Fruit fly (Drosophila melanogaster): Measurements from ENCODE around the gene Ccz1.

The Ccz1 gene

dm6 chr3L:3898978-3899377, at the start of gene Ccz1:
TSS of gene Ccz1 (minus strand) at chr3L:3899156.
- TF ChIP-seq h (GFP tag; optimal IDR thresholded peaks at IDR 0.05) (peak; percentile 73), Dif (GFP tag; optimal IDR thresholded peaks at IDR 0.05; ENCODE audit: partially characterized antibody) (no peak), woc (GFP tag; optimal IDR thresholded peaks at IDR 0.05) (peak; percentile 28), Hr78 (GFP tag; optimal IDR thresholded peaks at IDR 0.05) (no peak), sv (GFP tag; optimal IDR thresholded peaks at IDR 0.05) (peak; percentile 62), Rel (GFP tag; optimal IDR thresholded peaks at IDR 0.05) (no peak), Rel (tag; optimal IDR thresholded peaks at IDR 0.05) (peak; percentile 32), pan (optimal IDR thresholded peaks at IDR 0.05) (no peak), N (GFP tag; optimal IDR thresholded peaks at IDR 0.05) (no peak), br (GFP tag; optimal IDR thresholded peaks at IDR 0.05) (peak; percentile 54), Hnf4 (GFP tag; optimal IDR thresholded peaks at IDR 0.05) (peak; percentile 90), GATAd (GFP tag; optimal IDR thresholded peaks at IDR 0.05) (peak; percentile 71), fru (GFP tag; optimal IDR thresholded peaks at IDR 0.05) (peak; percentile 48), jim (GFP tag; optimal IDR thresholded peaks at IDR 0.05) (peak; percentile 85), lola (GFP tag; optimal IDR thresholded peaks at IDR 0.05) (no peak), ey (GFP tag; optimal IDR thresholded peaks at IDR 0.05) (peak; percentile 64), dsf (GFP tag; optimal IDR thresholded peaks at IDR 0.05; ENCODE audit: borderline replicate concordance) (peak; percentile 70), rgr (GFP tag; optimal IDR thresholded peaks at IDR 0.05) (peak; percentile 85), tai (GFP tag; optimal IDR thresholded peaks at IDR 0.05) (no peak), Abd-B (GFP tag; optimal IDR thresholded peaks at IDR 0.05) (no peak), foxo (GFP tag; optimal IDR thresholded peaks at IDR 0.05) (peak; percentile 21 to 67), OdsH (GFP tag; optimal IDR thresholded peaks at IDR 0.05) (peak; percentile 66), dl (GFP tag; optimal IDR thresholded peaks at IDR 0.05; ENCODE audit: insufficient read depth in 1 of 2, partially characterized antibody in 2 of 2) (no peak), Sp1 (GFP tag; optimal IDR thresholded peaks at IDR 0.05) (peak; percentile 40), HLH106 (tag; optimal IDR thresholded peaks at IDR 0.05) (peak; percentile 23), brk (GFP tag; optimal IDR thresholded peaks at IDR 0.05) (no peak), Myc (optimal IDR thresholded peaks at IDR 0.05) (no peak), CrebA (GFP tag; optimal IDR thresholded peaks at IDR 0.05; ENCODE audit: borderline replicate concordance) (no peak), Jra (GFP tag; optimal IDR thresholded peaks at IDR 0.05) (peak; percentile 86), dmrt93B (GFP tag; optimal IDR thresholded peaks at IDR 0.05) (peak; percentile 50), Dfd (GFP tag; optimal IDR thresholded peaks at IDR 0.05) (no peak), psq (GFP tag; optimal IDR thresholded peaks at IDR 0.05) (peak; percentile 60), usp (GFP tag; optimal IDR thresholded peaks at IDR 0.05) (no peak), Vsx2 (GFP tag; optimal IDR thresholded peaks at IDR 0.05; ENCODE audit: partially characterized antibody) (no peak), CG9705 (GFP tag; optimal IDR thresholded peaks at IDR 0.05) (peak; percentile 64), Hr83 (GFP tag; optimal IDR thresholded peaks at IDR 0.05; ENCODE audit: poor library complexity, severe bottlenecking) (peak; percentile 97), CG32264 (GFP tag; optimal IDR thresholded peaks at IDR 0.05) (peak; percentile 51), Mio (GFP tag; optimal IDR thresholded peaks at IDR 0.05) (no peak), sage (GFP tag; optimal IDR thresholded peaks at IDR 0.05) (no peak)

- peak; percentile 26 for TF ChIP-seq sage (GFP tag; optimal IDR thresholded peaks at IDR 0.05)
- TF ChIP-seq fru (GFP tag; optimal IDR thresholded peaks at IDR 0.05) = no peak
Observed at dm6 chr3L:3947301-3947941, 48.5 kb upstream of the Ccz1 start, which contains the start of gene CG10853. TSS of gene CG10853 (plus strand) at chr3L:3947891.

Data from whole organism, wandering third instar larva.